Worm (Caenorhabditis elegans) whole organism, L1 larva: ENCODE results near the gene F07A11.5.

Experiments
- C04F5.9 ChIP-seq: sonication (generic microtip); optimal IDR thresholded peaks from 2 replicates; lab custom pipeline; 2016; ENCODE audit warnings: missing genetic modification characterization, missing compliant biosample characterization
- C34B4.2 ChIP-seq: sonication (generic microtip); optimal IDR thresholded peaks from 2 replicates; lab custom pipeline; 2017; ENCODE audit warnings: mild to moderate bottlenecking, missing genetic modification characterization, missing compliant biosample characterization
- F16B12.6 ChIP-seq: fragments of 150-350 bp; optimal IDR thresholded peaks from 2 replicates; lab custom pipeline; 2014; ENCODE audit warnings: missing biosample characterization, missing genetic modification characterization
- aha-1 ChIP-seq: fragments of 150-350 bp; optimal IDR thresholded peaks from 2 replicates; lab custom pipeline; 2014; ENCODE audit warnings: missing biosample characterization, missing genetic modification characterization
- alr-1 ChIP-seq: fragments of 200-800 bp; sonication (Bioruptor generic); optimal IDR thresholded peaks from 2 replicates; lab custom pipeline; 2018; ENCODE audit warnings: borderline replicate concordance, mild to moderate bottlenecking, missing genetic modification characterization, missing compliant biosample characterization
- aly-2 ChIP-seq: fragments of 150-350 bp; optimal IDR thresholded peaks from 2 replicates; lab custom pipeline; 2014; ENCODE audit warnings: missing biosample characterization, missing genetic modification characterization
- ama-1 ChIP-seq: fragments of 150-350 bp; optimal IDR thresholded peaks from 2 replicates; lab custom pipeline; 2014
- blmp-1 ChIP-seq: fragments of 150-350 bp; optimal IDR thresholded peaks from 2 replicates; lab custom pipeline; 2014; ENCODE audit warnings: missing biosample characterization, missing genetic modification characterization
- ceh-82 ChIP-seq, 3 experiments: fragments of 150-350 bp in 1 of 3; sonication (generic microtip) in 2 of 3; optimal IDR thresholded peaks; 2 replicates each; lab custom pipeline; 2014 to 2017; ENCODE audit warnings: missing biosample characterization in 3 of 3, missing genetic modification characterization in 3 of 3
- ceh-88 ChIP-seq: fragments of 200-800 bp; sonication (Bioruptor generic); IDR thresholded peaks from 2 replicates; pipeline ENCODE4 v1.3.6; 2022; ENCODE audit warnings: missing genetic modification characterization, missing compliant biosample characterization
- ces-1 ChIP-seq: fragments of 150-350 bp; optimal IDR thresholded peaks from 2 replicates; lab custom pipeline; 2014; ENCODE audit warnings: missing biosample characterization, missing genetic modification reagents, missing genetic modification characterization
- dpl-1 ChIP-seq, 3 experiments: fragments of 150-350 bp in 2 of 3; sonication (generic microtip) in 1 of 3; optimal IDR thresholded peaks; 2 replicates each; lab custom pipeline; 2014 to 2017; ENCODE audit warnings: missing biosample characterization in 3 of 3, missing genetic modification characterization in 3 of 3, missing genetic modification reagents in 3 of 3
- dsc-1 ChIP-seq: sonication (generic microtip); optimal IDR thresholded peaks from 2 replicates; lab custom pipeline; 2016; ENCODE audit warnings: mild to moderate bottlenecking, missing genetic modification characterization, missing compliant biosample characterization
- efl-1 ChIP-seq, 4 experiments: fragments of 150-350 bp; optimal IDR thresholded peaks in 3 of 4; peaks in 1 of 4; 1 replicate in 1 of 4; 2 replicates in 3 of 4; lab custom pipeline; 2014; ENCODE audit warnings: missing biosample characterization in 2 of 4, missing genetic modification characterization in 2 of 4, missing genetic modification reagents in 2 of 4
- efl-3 ChIP-seq: fragments of 200-800 bp; sonication (Bioruptor generic); optimal IDR thresholded peaks from 2 replicates; lab custom pipeline; 2018; ENCODE audit warnings: mild to moderate bottlenecking, missing genetic modification characterization, missing compliant biosample characterization
- egl-13 ChIP-seq: sonication (generic microtip); optimal IDR thresholded peaks from 2 replicates; lab custom pipeline; 2016; ENCODE audit warnings: missing genotype, missing genetic modification reagents, missing genetic modification characterization, missing compliant biosample characterization
- ets-5 ChIP-seq: fragments of 200-800 bp; sonication (Bioruptor generic); IDR thresholded peaks from 2 replicates; pipeline ENCODE4 v1.3.6; 2022; ENCODE audit warnings: missing genetic modification characterization, missing compliant biosample characterization
- fkh-10 ChIP-seq: sonication (generic microtip); optimal IDR thresholded peaks from 2 replicates; lab custom pipeline; 2017; ENCODE audit warnings: missing biosample characterization, missing genetic modification reagents, missing genetic modification characterization
- grh-1 ChIP-seq: fragments of 200-800 bp; sonication (Bioruptor generic); IDR thresholded peaks from 2 replicates; pipeline ENCODE4 v1.3.6; 2022; ENCODE audit warnings: missing genetic modification reagents, missing genetic modification characterization, missing compliant biosample characterization
- hlh-17 ChIP-seq: fragments of 200-800 bp; sonication (Bioruptor generic); optimal IDR thresholded peaks from 2 replicates; lab custom pipeline; 2018; ENCODE audit warnings: missing genetic modification characterization, mild to moderate bottlenecking, missing compliant biosample characterization, moderate library complexity, borderline replicate concordance
- hlh-4 ChIP-seq: sonication (generic microtip); optimal IDR thresholded peaks from 2 replicates; lab custom pipeline; 2016; ENCODE audit warnings: mild to moderate bottlenecking, missing genetic modification characterization, missing compliant biosample characterization
- hpl-2 ChIP-seq: fragments of 150-350 bp; optimal IDR thresholded peaks from 2 replicates; lab custom pipeline; 2014; ENCODE audit warnings: missing biosample characterization, missing genetic modification reagents, missing genetic modification characterization
- lin-14 ChIP-seq: fragments of 200-800 bp; sonication (Bioruptor generic); optimal IDR thresholded peaks from 2 replicates; lab custom pipeline; 2018; ENCODE audit warnings: mild to moderate bottlenecking, missing genetic modification characterization, moderate library complexity, missing compliant biosample characterization
- lsy-2 ChIP-seq, 2 experiments: fragments of 150-350 bp; optimal IDR thresholded peaks; 2 replicates each; lab custom pipeline; 2014; ENCODE audit warnings: missing biosample characterization in 2 of 2, missing genetic modification characterization in 2 of 2
- mef-2 ChIP-seq: fragments of 150-350 bp; optimal IDR thresholded peaks from 2 replicates; lab custom pipeline; 2014; ENCODE audit warnings: missing biosample characterization, missing genetic modification characterization
- nhr-11 ChIP-seq: fragments of 150-350 bp; optimal IDR thresholded peaks from 2 replicates; lab custom pipeline; 2014; ENCODE audit warnings: missing biosample characterization, missing genetic modification characterization
- nhr-12 ChIP-seq: sonication (generic microtip); optimal IDR thresholded peaks from 2 replicates; lab custom pipeline; 2017; ENCODE audit warnings: missing biosample characterization, missing genetic modification characterization
- nhr-19 ChIP-seq: fragments of 200-800 bp; sonication (Bioruptor generic); conservative IDR thresholded peaks from 2 replicates; pipeline ENCODE4 v1.3.6; 2022; ENCODE audit warnings: missing genetic modification characterization, missing compliant biosample characterization
- nhr-20 ChIP-seq: sonication (generic microtip); optimal IDR thresholded peaks from 2 replicates; lab custom pipeline; 2016; ENCODE audit warnings: mild to moderate bottlenecking, missing genetic modification characterization, missing compliant biosample characterization
- nhr-71 ChIP-seq: sonication (generic microtip); optimal IDR thresholded peaks from 2 replicates; lab custom pipeline; 2016; ENCODE audit warnings: mild to moderate bottlenecking, missing genetic modification characterization, moderate library complexity, missing compliant biosample characterization
- nhr-76 ChIP-seq: sonication (generic microtip); optimal IDR thresholded peaks from 2 replicates; lab custom pipeline; 2017; ENCODE audit warnings: missing biosample characterization, missing genetic modification characterization
- pax-3 ChIP-seq: fragments of 200-800 bp; sonication (Bioruptor generic); optimal IDR thresholded peaks from 2 replicates; lab custom pipeline; 2018; ENCODE audit warnings: mild to moderate bottlenecking, missing genetic modification characterization, moderate library complexity, missing compliant biosample characterization
- pqm-1 ChIP-seq: sonication (generic microtip); optimal IDR thresholded peaks from 3 replicates; lab custom pipeline; 2017; ENCODE audit warnings: missing biosample characterization, missing genetic modification characterization
- rnt-1 ChIP-seq: sonication (generic microtip); optimal IDR thresholded peaks from 2 replicates; lab custom pipeline; 2016; ENCODE audit warnings: mild to moderate bottlenecking, missing genetic modification characterization, moderate library complexity, missing compliant biosample characterization
- skn-1 ChIP-seq: fragments of 150-350 bp; optimal IDR thresholded peaks from 2 replicates; lab custom pipeline; 2014; ENCODE audit warnings: missing biosample characterization, missing genetic modification characterization
- snu-23 ChIP-seq: sonication (generic microtip); optimal IDR thresholded peaks from 2 replicates; lab custom pipeline; 2016; ENCODE audit warnings: missing genetic modification characterization, missing compliant biosample characterization
- sptf-1 ChIP-seq: fragments of 150-350 bp; optimal IDR thresholded peaks from 2 replicates; lab custom pipeline; 2014; ENCODE audit warnings: missing biosample characterization, missing genetic modification characterization
- swsn-7 ChIP-seq: sonication (generic microtip); optimal IDR thresholded peaks from 2 replicates; lab custom pipeline; 2016; ENCODE audit warnings: missing genetic modification characterization, missing compliant biosample characterization
- tbx-2 ChIP-seq: sonication (generic microtip); optimal IDR thresholded peaks from 2 replicates; lab custom pipeline; 2016; ENCODE audit warnings: missing genetic modification characterization, missing compliant biosample characterization
- tlp-1 ChIP-seq: fragments of 150-350 bp; optimal IDR thresholded peaks from 2 replicates; lab custom pipeline; 2014; ENCODE audit warnings: missing biosample characterization, missing genetic modification characterization
- unc-30 ChIP-seq: sonication (generic microtip); optimal IDR thresholded peaks from 2 replicates; lab custom pipeline; 2017; ENCODE audit warnings: missing biosample characterization, missing genetic modification characterization
- zag-1 ChIP-seq: fragments of 150-350 bp; optimal IDR thresholded peaks from 2 replicates; lab custom pipeline; 2014; ENCODE audit warnings: missing biosample characterization, missing genetic modification characterization
- zip-4 ChIP-seq: fragments of 200-800 bp; sonication (Bioruptor generic); optimal IDR thresholded peaks from 2 replicates; lab custom pipeline; 2018; ENCODE audit warnings: mild to moderate bottlenecking, missing genetic modification characterization, moderate library complexity, missing compliant biosample characterization
- ztf-11 ChIP-seq, 2 experiments: sonication (generic microtip); optimal IDR thresholded peaks; 2 replicates each; lab custom pipeline; 2016 to 2017; ENCODE audit warnings: missing genetic modification characterization in 2 of 2, missing biosample characterization in 1 of 2, missing compliant biosample characterization in 1 of 2
- ztf-4 ChIP-seq: fragments of 150-350 bp; optimal IDR thresholded peaks from 2 replicates; lab custom pipeline; 2014; ENCODE audit warnings: missing biosample characterization, missing genetic modification characterization

The F07A11.5 gene

ce11 chrII:11621576-11621975 is 9.5 kb downstream of the F07A11.5 start:
- TF ChIP-seq aly-2 (peak; percentile 11), lin-14 (peak; percentile 59), blmp-1 (tag; lab: Kevin White, UChicago) (no peak), F16B12.6 (tag; lab: Kevin White, UChicago) (no peak)

- TF ChIP-seq blmp-1 (tag; lab: Kevin White, UChicago) (no peak), ztf-4 (tag; lab: Kevin White, UChicago) (no peak), lsy-2 (tag; optimal IDR thresholded peaks at IDR 0.05; lab: Kevin White, UChicago) (no peak), efl-1 (optimal IDR thresholded peaks at IDR 0.05; lab: Kevin White, UChicago) (no peak), efl-1 (GFP tag; optimal IDR thresholded peaks at IDR 0.05 in 1 of 2; lab: Kevin White, UChicago) (no peak), grh-1 (GFP tag; lab: Robert Waterston, UW) (no peak)
Observed at ce11 chrII:11622605-11623004, 10.5 kb downstream of the F07A11.5 start.

- no peak for TF ChIP-seq swsn-7 (tag; lab: Kevin White, UChicago)
- TF ChIP-seq lin-14: no peak
- TF ChIP-seq tbx-2 (tag; lab: Kevin White, UChicago): no peak
- no peak for TF ChIP-seq grh-1 (GFP tag; lab: Robert Waterston, UW)
- TF ChIP-seq egl-13 (tag; lab: Kevin White, UChicago): no peak
- no peak for TF ChIP-seq efl-3 (GFP tag; lab: Kevin White, UChicago)
- TF ChIP-seq ceh-82 (tag; optimal IDR thresholded peaks at IDR 0.05; lab: Kevin White, UChicago): no peak
- TF ChIP-seq hpl-2 (GFP tag; lab: Kevin White, UChicago): no peak
- TF ChIP-seq skn-1 (tag; lab: Kevin White, UChicago): no peak
- TF ChIP-seq nhr-12 (tag; lab: Kevin White, UChicago): no peak
- no peak for TF ChIP-seq dsc-1
- no peak for TF ChIP-seq alr-1
- no peak for TF ChIP-seq ama-1
- no peak for TF ChIP-seq fkh-10
- no peak for TF ChIP-seq zag-1 (tag; lab: Kevin White, UChicago)
Observed at ce11 chrII:11627904-11628303, 15.8 kb downstream of the F07A11.5 start.

ce11 chrII:11629957-11630356 is 17.9 kb downstream of the F07A11.5 start:
- no peak for TF ChIP-seq C34B4.2 (tag; lab: Kevin White, UChicago)
- no peak for TF ChIP-seq hlh-4 (tag; lab: Kevin White, UChicago)
- peak; percentile 14 for TF ChIP-seq lin-14
- no peak for TF ChIP-seq efl-1 (optimal IDR thresholded peaks at IDR 0.05; lab: Kevin White, UChicago)
- peak in 1 of 2 experiments; percentile 80 for TF ChIP-seq efl-1 (GFP tag; optimal IDR thresholded peaks at IDR 0.05 in 1 of 2; lab: Kevin White, UChicago)
- no peak for TF ChIP-seq unc-30 (tag; lab: Kevin White, UChicago)
- no peak for TF ChIP-seq aly-2

- TF ChIP-seq pax-3: no peak
- no peak for TF ChIP-seq sptf-1
- TF ChIP-seq rnt-1: peak; percentile 49
- no peak for TF ChIP-seq nhr-76 (tag; lab: Kevin White, UChicago)
- peak; percentile 49 for TF ChIP-seq nhr-20 (tag; lab: Kevin White, UChicago)
- no peak for TF ChIP-seq pqm-1
- no peak for TF ChIP-seq tlp-1 (tag; lab: Kevin White, UChicago)
- no peak for TF ChIP-seq dpl-1 (GFP tag; optimal IDR thresholded peaks at IDR 0.05; lab: Kevin White, UChicago)
- TF ChIP-seq nhr-11 (tag; lab: Kevin White, UChicago): no peak
- no peak for TF ChIP-seq mef-2
- peak; percentile 44 for TF ChIP-seq skn-1 (tag; lab: Kevin White, UChicago)
- TF ChIP-seq nhr-12 (tag; lab: Kevin White, UChicago): no peak
- TF ChIP-seq hlh-17: no peak
- no peak for TF ChIP-seq ces-1
- peak; percentile 15 to 57 for TF ChIP-seq lsy-2 (tag; optimal IDR thresholded peaks at IDR 0.05; lab: Kevin White, UChicago)
- TF ChIP-seq nhr-19 (GFP tag; lab: Robert Waterston, UW): peak; percentile 26; the same call in 1 of the 2 replicates
- TF ChIP-seq ceh-88 (GFP tag; lab: Robert Waterston, UW): no peak
- no peak for TF ChIP-seq ztf-11 (tag; optimal IDR thresholded peaks at IDR 0.05; lab: Kevin White, UChicago)
- TF ChIP-seq aha-1 (tag; lab: Kevin White, UChicago): no peak
- TF ChIP-seq zip-4 (GFP tag; lab: Kevin White, UChicago): no peak
- no peak for TF ChIP-seq F16B12.6 (tag; lab: Kevin White, UChicago)
- TF ChIP-seq C04F5.9: no peak
- no peak for TF ChIP-seq efl-3 (GFP tag; lab: Kevin White, UChicago)
- TF ChIP-seq ets-5 (GFP tag; lab: Robert Waterston, UW): no peak
- no peak for TF ChIP-seq hpl-2 (GFP tag; lab: Kevin White, UChicago)
- no peak for TF ChIP-seq ztf-4 (tag; lab: Kevin White, UChicago)
- TF ChIP-seq nhr-71: peak; percentile 71
- TF ChIP-seq snu-23 (GFP tag; lab: Kevin White, UChicago): peak; percentile 72
Observed at ce11 chrII:11632689-11633088, 20.6 kb downstream of the F07A11.5 start.
